Fruit fly (Drosophila melanogaster): ENCODE data around the gene alphaTub67C.

- TF ChIP-seq psq (optimal IDR thresholded peaks at IDR 0.05) (no peak), pan (optimal IDR thresholded peaks at IDR 0.05) (no peak), usp (GFP tag; optimal IDR thresholded peaks at IDR 0.05) (no peak), CG8478 (optimal IDR thresholded peaks at IDR 0.05) (no peak), Dll (optimal IDR thresholded peaks at IDR 0.05) (no peak)
Observed at dm6 chr3L:9729795-9730421, 48.8 kb downstream of the alphaTub67C start, which contains the start of gene ATPsynB.
